Fruit fly (Drosophila melanogaster): Measurements from ENCODE around the gene CG18557.

Gene CG18557

dm6 chr2L:2882968-2883702 is 37.6 kb upstream of the CG18557 start (continued):
- TF ChIP-seq vri (GFP tag; optimal IDR thresholded peaks at IDR 0.05) (peak; percentile 20), fkh (GFP tag; optimal IDR thresholded peaks at IDR 0.05) (peak; percentile 76), Ets96B (tag; optimal IDR thresholded peaks at IDR 0.05) (no peak), salr (GFP tag; optimal IDR thresholded peaks at IDR 0.05) (no peak), CG16779 (tag; optimal IDR thresholded peaks at IDR 0.05) (no peak), CG1621 (tag; optimal IDR thresholded peaks at IDR 0.05) (no peak), eg (GFP tag; IDR thresholded peaks at IDR 0.05) (peak; percentile 30; the same call in 1 of the 3 replicates), CG8119 (GFP tag; IDR thresholded peaks at IDR 0.05) (no peak), CG11294 (GFP tag; IDR thresholded peaks at IDR 0.05) (no peak), esn (GFP tag; optimal IDR thresholded peaks at IDR 0.05) (peak; percentile 50), dac (GFP tag; optimal IDR thresholded peaks at IDR 0.05) (no peak), CG31627 (GFP tag; optimal IDR thresholded peaks at IDR 0.05) (peak; percentile 26), acj6 (GFP tag; optimal IDR thresholded peaks at IDR 0.05) (peak; percentile 3), Eip78C (GFP tag) (no peak), dsx (GFP tag; optimal IDR thresholded peaks at IDR 0.05; ENCODE audit: poor library complexity, severe bottlenecking) (no peak), Ets21C (GFP tag; optimal IDR thresholded peaks at IDR 0.05) (peak; percentile 7), net (GFP tag; optimal IDR thresholded peaks at IDR 0.05) (no peak), CG6792 (GFP tag; optimal IDR thresholded peaks at IDR 0.05) (peak; percentile 10), fd85E (GFP tag; optimal IDR thresholded peaks at IDR 0.05) (no peak), CG4318 (GFP tag; optimal IDR thresholded peaks at IDR 0.05) (no peak), CG10631 (GFP tag; optimal IDR thresholded peaks at IDR 0.05) (no peak), CG6276 (GFP tag; optimal IDR thresholded peaks at IDR 0.05) (no peak), Hr38 (GFP tag; optimal IDR thresholded peaks at IDR 0.05) (no peak), Eip93F (GFP tag; optimal IDR thresholded peaks at IDR 0.05) (peak; percentile 14), svp (GFP tag) (peak; percentile 71), CG6854 (GFP tag; optimal IDR thresholded peaks at IDR 0.05) (no peak), Sox15 (GFP tag; optimal IDR thresholded peaks at IDR 0.05) (no peak)

dm6 chr2L:2878859-2879258 is 33.3 kb upstream of the CG18557 start, which contains the start of gene RabGGTb:
TSS of gene RabGGTb (plus strand) at chr2L:2879112.
- no peak for TF ChIP-seq dsx (GFP tag; optimal IDR thresholded peaks at IDR 0.05; ENCODE audit: poor library complexity, severe bottlenecking)
- TF ChIP-seq Hr38 (GFP tag; optimal IDR thresholded peaks at IDR 0.05), result no peak
- peak; percentile 34 for TF ChIP-seq CG1621 (tag; optimal IDR thresholded peaks at IDR 0.05)
- peak; percentile 71 for TF ChIP-seq CG8119 (GFP tag; IDR thresholded peaks at IDR 0.05)
- peak; percentile 51 for TF ChIP-seq CG3032 (tag; optimal IDR thresholded peaks at IDR 0.05)
- no peak for TF ChIP-seq CG16779 (tag; optimal IDR thresholded peaks at IDR 0.05)
- peak; percentile 68 for TF ChIP-seq Smox (GFP tag; optimal IDR thresholded peaks at IDR 0.05)
- no peak for TF ChIP-seq Lpt (GFP tag; optimal IDR thresholded peaks at IDR 0.05)
- peak; percentile 1 for TF ChIP-seq CG8319 (GFP tag; optimal IDR thresholded peaks at IDR 0.05)
- TF ChIP-seq CG6163 (GFP tag; IDR thresholded peaks at IDR 0.05), result peak; percentile 86
- TF ChIP-seq Met (GFP tag; optimal IDR thresholded peaks at IDR 0.05), result peak; percentile 63
- TF ChIP-seq Sox102F (GFP tag; optimal IDR thresholded peaks at IDR 0.05), result peak; percentile 44
- peak; percentile 84 for TF ChIP-seq lz (GFP tag; optimal IDR thresholded peaks at IDR 0.05)
- no peak for TF ChIP-seq fkh (GFP tag; optimal IDR thresholded peaks at IDR 0.05)
- TF ChIP-seq Ets96B (tag; optimal IDR thresholded peaks at IDR 0.05), result peak; percentile 21
- TF ChIP-seq esn (GFP tag; optimal IDR thresholded peaks at IDR 0.05), result peak; percentile 65
- no peak for TF ChIP-seq dac (GFP tag; optimal IDR thresholded peaks at IDR 0.05)
- TF ChIP-seq CG10631 (GFP tag; optimal IDR thresholded peaks at IDR 0.05), result peak; percentile 46
- peak; percentile 60 for TF ChIP-seq CG31627 (GFP tag; optimal IDR thresholded peaks at IDR 0.05)
- peak; percentile 33; the same call in 1 of the 2 replicates for TF ChIP-seq CG11294 (GFP tag; IDR thresholded peaks at IDR 0.05)
- peak; percentile 45 for TF ChIP-seq OdsH (GFP tag; optimal IDR thresholded peaks at IDR 0.05)
- TF ChIP-seq CG6854 (GFP tag; optimal IDR thresholded peaks at IDR 0.05), result peak; percentile 29
- TF ChIP-seq Eip93F (GFP tag; optimal IDR thresholded peaks at IDR 0.05), result no peak
- TF ChIP-seq CG11902 (GFP tag; optimal IDR thresholded peaks at IDR 0.05), result peak; percentile 15
- TF ChIP-seq CG9139 (GFP tag; optimal IDR thresholded peaks at IDR 0.05), result no peak
- TF ChIP-seq achi (GFP tag; optimal IDR thresholded peaks at IDR 0.05), result peak; percentile 46
- peak; percentile 54 for TF ChIP-seq Gug (GFP tag; IDR thresholded peaks at IDR 0.05)
- TF ChIP-seq topi (GFP tag; optimal IDR thresholded peaks at IDR 0.05), result peak; percentile 54
- TF ChIP-seq CG8632 (GFP tag; optimal IDR thresholded peaks at IDR 0.05), result no peak
- TF ChIP-seq CG15336 (GFP tag; IDR thresholded peaks at IDR 0.05), result peak; percentile 60
- TF ChIP-seq cyc (GFP tag; optimal IDR thresholded peaks at IDR 0.05), result peak; percentile 50
- TF ChIP-seq CG3919 (GFP tag; optimal IDR thresholded peaks at IDR 0.05), result peak; percentile 57
- TF ChIP-seq CG4318 (GFP tag; optimal IDR thresholded peaks at IDR 0.05), result no peak
- peak; percentile 39 for TF ChIP-seq CG6792 (GFP tag; optimal IDR thresholded peaks at IDR 0.05)
- peak; percentile 72 for TF ChIP-seq acj6 (GFP tag; optimal IDR thresholded peaks at IDR 0.05)
- peak; percentile 48 for TF ChIP-seq CG34406 (GFP tag; optimal IDR thresholded peaks at IDR 0.05)
- TF ChIP-seq CG11762 (GFP tag; optimal IDR thresholded peaks at IDR 0.05; ENCODE audit: insufficient read depth), result peak; percentile 39
